Fruit fly (Drosophila melanogaster) whole organism, embryonic: ENCODE results near the gene TotB.
A peak's percentile ranks its signal among the peaks of the same experiment; 100 is the strongest.

Source experiments
- ATbp ChIP-seq: fragments of 200-800 bp; sonication (Bioruptor generic); optimal IDR thresholded peaks from 2 replicates; lab custom pipeline; 2017; ENCODE audit warnings: missing biosample characterization, mild to moderate bottlenecking, missing genetic modification characterization, missing genetic modification reagents
- Atf6 ChIP-seq: fragments of 200-800 bp; sonication (Bioruptor generic); IDR thresholded peaks from 2 replicates; pipeline ENCODE4 v1.3.6; 2022; ENCODE audit warnings: missing biosample characterization, missing genetic modification characterization
- BEAF-32 ChIP-seq: fragments of 200-800 bp; sonication (Bioruptor generic); optimal IDR thresholded peaks from 3 replicates; lab custom pipeline; 2017; ENCODE audit warnings: missing biosample characterization, missing genetic modification characterization, mild to moderate bottlenecking, moderate library complexity, missing genetic modification reagents
- BtbVII ChIP-seq: fragments of 200-800 bp; sonication (Bioruptor generic); optimal IDR thresholded peaks from 3 replicates; lab custom pipeline; 2017; ENCODE audit warnings: missing biosample characterization, mild to moderate bottlenecking, missing genetic modification characterization
- CG10959 ChIP-seq: fragments of 200-800 bp; sonication (Bioruptor generic); IDR thresholded peaks from 2 replicates; pipeline ENCODE4 v1.3.6; 2022; ENCODE audit warnings: missing biosample characterization, missing genetic modification characterization
- CG13287 ChIP-seq: fragments of 200-800 bp; sonication (Bioruptor generic); IDR thresholded peaks from 2 replicates; pipeline ENCODE4 v1.3.6; 2022; ENCODE audit warnings: missing biosample characterization, missing genetic modification characterization; ENCODE audit not compliant: partially characterized antibody
- CG14860 ChIP-seq: fragments of 200-800 bp; sonication (Bioruptor generic); IDR thresholded peaks from 3 replicates; pipeline ENCODE4 v1.3.6; 2022; ENCODE audit warnings: missing biosample characterization, missing genetic modification characterization; ENCODE audit not compliant: partially characterized antibody
- CG15601 ChIP-seq: fragments of 200-800 bp; sonication (Bioruptor generic); optimal IDR thresholded peaks from 3 replicates; lab custom pipeline; 2019; ENCODE audit warnings: missing biosample characterization, mild to moderate bottlenecking, missing genetic modification characterization, moderate library complexity
- CG17568 ChIP-seq: fragments of 200-800 bp; sonication (Bioruptor generic); optimal IDR thresholded peaks from 2 replicates; lab custom pipeline; 2018; ENCODE audit warnings: missing biosample characterization, mild to moderate bottlenecking, missing genetic modification characterization, moderate library complexity
- CG18011 ChIP-seq: fragments of 200-800 bp; sonication (Bioruptor generic); optimal IDR thresholded peaks from 2 replicates; lab custom pipeline; 2017; ENCODE audit warnings: missing biosample characterization, missing genetic modification characterization, mild to moderate bottlenecking, moderate library complexity, missing genotype
- CG18262 ChIP-seq: fragments of 200-800 bp; optimal IDR thresholded peaks from 3 replicates; lab custom pipeline; 2019; ENCODE audit warnings: missing biosample characterization, mild to moderate bottlenecking, missing genetic modification characterization, moderate library complexity
- CG18599 ChIP-seq: fragments of 200-800 bp; sonication (Bioruptor generic); optimal IDR thresholded peaks from 3 replicates; lab custom pipeline; 2017; ENCODE audit warnings: missing biosample characterization, missing genetic modification characterization, mild to moderate bottlenecking, moderate library complexity, missing genetic modification reagents
- CG18764 ChIP-seq: fragments of 200-800 bp; sonication (Bioruptor generic); optimal IDR thresholded peaks from 3 replicates; lab custom pipeline; 2016; ENCODE audit warnings: missing biosample characterization, missing genetic modification characterization
- CG32532 ChIP-seq: fragments of 200-800 bp; sonication (Bioruptor generic); IDR thresholded peaks from 2 replicates; pipeline ENCODE4 v1.3.6; 2022; ENCODE audit warnings: missing biosample characterization, missing genetic modification characterization
- CG3281 ChIP-seq: fragments of 200-800 bp; sonication (Bioruptor generic); optimal IDR thresholded peaks from 3 replicates; lab custom pipeline; 2017; ENCODE audit warnings: missing biosample characterization, mild to moderate bottlenecking, missing genetic modification characterization
- CG33557 ChIP-seq: fragments of 200-800 bp; sonication (Bioruptor generic); optimal IDR thresholded peaks from 2 replicates; lab custom pipeline; 2019; ENCODE audit warnings: missing biosample characterization, mild to moderate bottlenecking, missing genetic modification characterization, moderate library complexity
- CG42726 ChIP-seq: fragments of 200-800 bp; sonication (Bioruptor generic); IDR thresholded peaks from 2 replicates; pipeline ENCODE4 v1.3.6; 2022; ENCODE audit warnings: missing biosample characterization, missing genetic modification characterization; ENCODE audit not compliant: partially characterized antibody
- CG4328 ChIP-seq: fragments of 200-800 bp; sonication (Bioruptor generic); optimal IDR thresholded peaks from 3 replicates; lab custom pipeline; 2017; ENCODE audit warnings: missing biosample characterization, missing genetic modification reagents, missing genetic modification characterization
- CG8359 ChIP-seq: fragments of 200-800 bp; sonication (Bioruptor generic); optimal IDR thresholded peaks from 2 replicates; lab custom pipeline; 2017; ENCODE audit warnings: missing biosample characterization, mild to moderate bottlenecking, missing genetic modification characterization, borderline replicate concordance
- CG8478 ChIP-seq: fragments of >200 bp; optimal IDR thresholded peaks from 2 replicates; lab custom pipeline; 2018
- CG9876 ChIP-seq: fragments of 200-800 bp; sonication (Bioruptor generic); optimal IDR thresholded peaks from 2 replicates; lab custom pipeline; 2016; ENCODE audit warnings: missing biosample characterization, missing genetic modification characterization
- D19B ChIP-seq: fragments of 200-800 bp; sonication (Bioruptor generic); optimal IDR thresholded peaks from 2 replicates; lab custom pipeline; 2017; ENCODE audit warnings: missing biosample characterization, mild to moderate bottlenecking, missing genetic modification characterization
- Dref ChIP-seq: fragments of 200-800 bp; sonication (Bioruptor generic); IDR thresholded peaks from 2 replicates; pipeline ENCODE4 v1.3.6; 2022; ENCODE audit warnings: missing biosample characterization, missing genetic modification characterization
- Fer2 ChIP-seq: fragments of 200-800 bp; sonication (Bioruptor generic); optimal IDR thresholded peaks from 2 replicates; lab custom pipeline; 2018; ENCODE audit warnings: missing biosample characterization, mild to moderate bottlenecking, missing genetic modification characterization, moderate library complexity
- GATAe ChIP-seq: fragments of 200-800 bp; sonication (Bioruptor generic); conservative IDR thresholded peaks from 2 replicates; pipeline ENCODE4 v1.3.6; 2022; ENCODE audit warnings: missing biosample characterization, missing genetic modification characterization
- HLH3B ChIP-seq: fragments of 200-800 bp; sonication (Bioruptor generic); IDR thresholded peaks from 2 replicates; pipeline ENCODE4 v1.3.6; 2022; ENCODE audit warnings: missing biosample characterization, missing genetic modification characterization
- Opbp ChIP-seq: fragments of 200-800 bp; sonication (Bioruptor generic); IDR thresholded peaks from 3 replicates; pipeline ENCODE4 v1.3.6; 2022; ENCODE audit warnings: missing biosample characterization, missing genetic modification characterization; ENCODE audit not compliant: partially characterized antibody
- Sox100B ChIP-seq: fragments of 200-800 bp; sonication (Bioruptor generic); optimal IDR thresholded peaks from 3 replicates; lab custom pipeline; 2018; ENCODE audit warnings: missing biosample characterization, mild to moderate bottlenecking, missing genetic modification characterization
- Tbp ChIP-seq: fragments of >200 bp; optimal IDR thresholded peaks from 2 replicates; lab custom pipeline; 2018; ENCODE audit warnings: missing biosample characterization, missing genetic modification characterization
- amos ChIP-seq: fragments of 200-800 bp; sonication (Bioruptor generic); IDR thresholded peaks from 2 replicates; pipeline ENCODE4 v1.3.6; 2022; ENCODE audit warnings: missing biosample characterization, missing genetic modification characterization; ENCODE audit not compliant: partially characterized antibody
- ap ChIP-seq: fragments of 200-800 bp; sonication (Bioruptor generic); IDR thresholded peaks from 2 replicates; pipeline ENCODE4 v1.3.6; 2022; ENCODE audit warnings: missing biosample characterization, missing genetic modification characterization
- ash1 ChIP-seq: fragments of 200-800 bp; sonication (Bioruptor generic); optimal IDR thresholded peaks from 2 replicates; lab custom pipeline; 2018; ENCODE audit warnings: missing biosample characterization, mild to moderate bottlenecking, missing genetic modification characterization
- ato ChIP-seq: fragments of 200-800 bp; sonication (Bioruptor generic); IDR thresholded peaks from 2 replicates; pipeline ENCODE4 v1.3.6; 2022; ENCODE audit warnings: missing biosample characterization, missing genetic modification characterization; ENCODE audit not compliant: partially characterized antibody
- eve ChIP-seq, 2 experiments: fragments of >200 bp; optimal IDR thresholded peaks; 2 replicates each; lab custom pipeline; 2017; ENCODE audit warnings: missing biosample characterization in 2 of 2, missing genetic modification characterization in 2 of 2
- fd96Cb ChIP-seq: fragments of 200-800 bp; sonication (Bioruptor generic); optimal IDR thresholded peaks from 2 replicates; lab custom pipeline; 2018; ENCODE audit warnings: missing biosample characterization, mild to moderate bottlenecking, missing genetic modification characterization, moderate library complexity
- fu2 ChIP-seq: fragments of 200-800 bp; sonication (Bioruptor generic); optimal IDR thresholded peaks from 2 replicates; lab custom pipeline; 2016; ENCODE audit warnings: missing biosample characterization, missing genetic modification characterization
- gcm2 ChIP-seq: fragments of 200-800 bp; sonication (Bioruptor generic); optimal IDR thresholded peaks from 2 replicates; lab custom pipeline; 2016; ENCODE audit warnings: missing biosample characterization, missing genetic modification characterization
- ham ChIP-seq: fragments of 200-800 bp; sonication (Bioruptor generic); IDR thresholded peaks from 2 replicates; pipeline ENCODE4 v1.3.6; 2022; ENCODE audit warnings: missing biosample characterization, missing genetic modification characterization
- jumu ChIP-seq: fragments of 200-800 bp; sonication (Bioruptor generic); optimal IDR thresholded peaks from 3 replicates; lab custom pipeline; 2016; ENCODE audit warnings: missing biosample characterization, missing genetic modification characterization
- lab ChIP-seq: fragments of 200-800 bp; sonication (Bioruptor generic); optimal IDR thresholded peaks from 3 replicates; lab custom pipeline; 2017; ENCODE audit warnings: missing biosample characterization, missing genetic modification characterization, mild to moderate bottlenecking, moderate library complexity, missing genetic modification reagents
- pros ChIP-seq: fragments of 200-800 bp; sonication (Bioruptor generic); optimal IDR thresholded peaks from 3 replicates; lab custom pipeline; 2019; ENCODE audit warnings: missing biosample characterization, mild to moderate bottlenecking, missing genetic modification characterization, moderate library complexity
- pzg ChIP-seq: fragments of 200-800 bp; sonication (Bioruptor generic); optimal IDR thresholded peaks from 3 replicates; lab custom pipeline; 2018; ENCODE audit warnings: missing biosample characterization, mild to moderate bottlenecking, missing genetic modification characterization, moderate library complexity
- scrt ChIP-seq: fragments of 200-800 bp; sonication (Bioruptor generic); optimal IDR thresholded peaks from 2 replicates; lab custom pipeline; 2018; ENCODE audit warnings: missing biosample characterization, mild to moderate bottlenecking, missing genetic modification characterization, moderate library complexity
- sna ChIP-seq: fragments of 200-800 bp; sonication (Bioruptor generic); IDR thresholded peaks from 2 replicates; pipeline ENCODE4 v1.3.6; 2022; ENCODE audit warnings: missing biosample characterization, missing genetic modification characterization; ENCODE audit not compliant: partially characterized antibody
- so ChIP-seq: fragments of 200-800 bp; sonication (Bioruptor generic); IDR thresholded peaks from 3 replicates; pipeline ENCODE4 v1.3.6; 2022; ENCODE audit warnings: missing biosample characterization, missing genetic modification characterization
- toy ChIP-seq: fragments of 200-800 bp; sonication (Bioruptor generic); IDR thresholded peaks from 2 replicates; pipeline ENCODE4 v1.3.6; 2022; ENCODE audit warnings: missing biosample characterization, missing genetic modification characterization
- trem ChIP-seq: fragments of 200-800 bp; optimal IDR thresholded peaks from 3 replicates; lab custom pipeline; 2019; ENCODE audit warnings: missing biosample characterization, mild to moderate bottlenecking, missing genetic modification characterization, moderate library complexity
- unpg ChIP-seq: fragments of 200-800 bp; sonication (Bioruptor generic); optimal IDR thresholded peaks from 3 replicates; lab custom pipeline; 2018; ENCODE audit warnings: missing biosample characterization, mild to moderate bottlenecking, missing genetic modification characterization, moderate library complexity
- wdn ChIP-seq: fragments of 200-800 bp; sonication (Bioruptor generic); IDR thresholded peaks from 2 replicates; pipeline ENCODE4 v1.3.6; 2022; ENCODE audit warnings: missing biosample characterization, missing genetic modification characterization

Gene TotB

dm6 chr3R:20850395-20851039 lies 23.2 kb upstream of the TotB start, which contains the start of gene RpS30 (continued):
- TF ChIP-seq CG32532 (GFP tag; lab: Robert Waterston, UW) = peak; percentile 69
- peak; percentile 20 for TF ChIP-seq CG18011 (GFP tag; lab: Kevin White, UChicago)
- TF ChIP-seq sna (GFP tag; lab: Robert Waterston, UW) = peak; percentile 91
- no peak for TF ChIP-seq ATbp (GFP tag; lab: Kevin White, UChicago)
- TF ChIP-seq Atf6 = no peak
- no peak for TF ChIP-seq fd96Cb (tag; lab: Kevin White, UChicago)
- TF ChIP-seq lab (GFP tag; lab: Kevin White, UChicago) = peak; percentile 58
- TF ChIP-seq CG42726 (GFP tag; lab: Robert Waterston, UW) = peak; percentile 97
- peak; percentile 92 for TF ChIP-seq ato
- no peak for TF ChIP-seq gcm2
- TF ChIP-seq CG15601 (tag; lab: Kevin White, UChicago) = peak; percentile 55
- TF ChIP-seq fu2 (GFP tag; lab: Kevin White, UChicago) = no peak
- TF ChIP-seq BtbVII (GFP tag; lab: Kevin White, UChicago) = no peak
- TF ChIP-seq GATAe (GFP tag; lab: Robert Waterston, UW) = no peak
- no peak for TF ChIP-seq so (GFP tag; lab: Robert Waterston, UW)
- peak; percentile 98 for TF ChIP-seq CG13287
- no peak for TF ChIP-seq ham (GFP tag; lab: Robert Waterston, UW)
- TF ChIP-seq Sox100B (GFP tag; lab: Kevin White, UChicago) = no peak
- TF ChIP-seq CG9876 (GFP tag; lab: Kevin White, UChicago) = peak; percentile 43
- TF ChIP-seq trem (tag; lab: Kevin White, UChicago) = peak; percentile 87
- TF ChIP-seq CG4328 (GFP tag; lab: Kevin White, UChicago) = no peak
- peak; percentile 40 for TF ChIP-seq CG18262 (tag; lab: Kevin White, UChicago)
- TF ChIP-seq ap (GFP tag; lab: Robert Waterston, UW) = no peak
- peak; percentile 12 for TF ChIP-seq scrt (GFP tag; lab: Kevin White, UChicago)
- no peak for TF ChIP-seq CG8359 (GFP tag; lab: Kevin White, UChicago)
- no peak for TF ChIP-seq unpg (GFP tag; lab: Kevin White, UChicago)
- peak; percentile 98 for TF ChIP-seq Opbp (GFP tag; lab: Robert Waterston, UW)
- no peak for TF ChIP-seq Tbp (GFP tag; lab: Kevin White, UChicago)
- no peak for TF ChIP-seq wdn
- TF ChIP-seq toy (GFP tag; lab: Robert Waterston, UW) = no peak
- TF ChIP-seq HLH3B (GFP tag; lab: Robert Waterston, UW) = no peak
- TF ChIP-seq Fer2 (tag; lab: Kevin White, UChicago) = no peak
- no peak for TF ChIP-seq ash1
- peak; percentile 98 for TF ChIP-seq amos (GFP tag; lab: Robert Waterston, UW)
- peak; percentile 95 for TF ChIP-seq CG14860 (GFP tag; lab: Robert Waterston, UW)
- peak; percentile 21 for TF ChIP-seq CG33557
- TF ChIP-seq pros = no peak
- peak; percentile 100 for TF ChIP-seq Dref (GFP tag; lab: Robert Waterston, UW)
- TF ChIP-seq CG3281 (GFP tag; lab: Kevin White, UChicago) = peak; percentile 37
- no peak for TF ChIP-seq eve (GFP tag; optimal IDR thresholded peaks at IDR 0.05; lab: Kevin White, UChicago)
- TF ChIP-seq CG17568 (GFP tag; lab: Kevin White, UChicago) = no peak
- TF ChIP-seq pzg (GFP tag; lab: Kevin White, UChicago) = peak; percentile 99
- TF ChIP-seq CG18599 (GFP tag; lab: Kevin White, UChicago) = no peak
- TF ChIP-seq jumu (GFP tag; lab: Kevin White, UChicago) = no peak
- TF ChIP-seq BEAF-32 (GFP tag; lab: Kevin White, UChicago) = peak; percentile 98
- no peak for TF ChIP-seq CG8478 (lab: Kevin White, UChicago)
- TF ChIP-seq D19B = no peak
- no peak for TF ChIP-seq CG18764 (GFP tag; lab: Kevin White, UChicago)
- TF ChIP-seq CG10959 (GFP tag; lab: Robert Waterston, UW) = no peak
